Fruit fly (Drosophila melanogaster) whole organism, embryonic: ENCODE results near the gene CtsF.

Experiments
- Asciz ChIP-seq: fragments of 200-800 bp; sonication (Bioruptor generic); optimal IDR thresholded peaks from 2 replicates; lab custom pipeline; 2017; ENCODE audit warnings: missing biosample characterization, mild to moderate bottlenecking, missing genetic modification characterization, missing genetic modification reagents
- CG10147 ChIP-seq: fragments of 200-800 bp; sonication (Bioruptor generic); optimal IDR thresholded peaks from 2 replicates; lab custom pipeline; 2019; ENCODE audit warnings: missing biosample characterization, mild to moderate bottlenecking, missing genetic modification characterization, moderate library complexity
- CG11456 ChIP-seq: fragments of 200-800 bp; sonication (Bioruptor generic); IDR thresholded peaks from 3 replicates; pipeline ENCODE4 v1.3.6; 2022; ENCODE audit warnings: missing biosample characterization, missing genetic modification characterization
- CG11560 ChIP-seq: fragments of 200-800 bp; sonication (Bioruptor generic); IDR thresholded peaks from 3 replicates; pipeline ENCODE4 v1.3.6; 2022; ENCODE audit warnings: missing biosample characterization, missing genetic modification characterization
- CG11696 ChIP-seq: fragments of 200-800 bp; sonication (Bioruptor generic); IDR thresholded peaks from 2 replicates; pipeline ENCODE4 v1.3.6; 2022; ENCODE audit warnings: missing biosample characterization, missing genetic modification characterization
- CG12299 ChIP-seq: fragments of 200-800 bp; sonication (Bioruptor generic); optimal IDR thresholded peaks from 2 replicates; lab custom pipeline; 2018; ENCODE audit warnings: missing biosample characterization, mild to moderate bottlenecking, missing genetic modification characterization
- CG12659 ChIP-seq: fragments of 200-800 bp; sonication (Bioruptor generic); optimal IDR thresholded peaks from 3 replicates; lab custom pipeline; 2017; ENCODE audit warnings: mild to moderate bottlenecking, missing biosample characterization, missing genetic modification reagents, missing genetic modification characterization
- CG15073 ChIP-seq: fragments of 200-800 bp; sonication (Bioruptor generic); optimal IDR thresholded peaks from 2 replicates; lab custom pipeline; 2016; ENCODE audit warnings: missing biosample characterization, missing genetic modification characterization
- CG16779 ChIP-seq: fragments of 200-800 bp; sonication (Bioruptor generic); IDR thresholded peaks from 2 replicates; pipeline ENCODE4 v1.3.6; 2022; ENCODE audit warnings: missing biosample characterization, missing genetic modification characterization
- CG16863 ChIP-seq: fragments of 200-800 bp; sonication (Bioruptor generic); optimal IDR thresholded peaks from 3 replicates; lab custom pipeline; 2016; ENCODE audit warnings: missing biosample characterization, missing genetic modification characterization
- CG1832 ChIP-seq: fragments of 200-800 bp; sonication (Bioruptor generic); optimal IDR thresholded peaks from 2 replicates; lab custom pipeline; 2017; ENCODE audit warnings: missing biosample characterization, mild to moderate bottlenecking, missing genetic modification characterization, inconsistent platforms
- CG2116 ChIP-seq: fragments of 200-800 bp; sonication (Bioruptor generic); optimal IDR thresholded peaks from 3 replicates; lab custom pipeline; 2018; ENCODE audit warnings: missing biosample characterization, mild to moderate bottlenecking, missing genetic modification characterization
- CG2678 ChIP-seq: fragments of 200-800 bp; sonication (Bioruptor generic); optimal IDR thresholded peaks from 3 replicates; lab custom pipeline; 2019; ENCODE audit warnings: missing biosample characterization, mild to moderate bottlenecking, missing genetic modification characterization, moderate library complexity
- CG31224 ChIP-seq: fragments of 200-800 bp; sonication (Bioruptor generic); IDR thresholded peaks from 2 replicates; pipeline ENCODE4 v1.3.6; 2022; ENCODE audit warnings: missing biosample characterization, missing genetic modification characterization
- CG6175 ChIP-seq: fragments of 200-800 bp; sonication (Bioruptor generic); IDR thresholded peaks from 3 replicates; pipeline ENCODE4 v1.3.6; 2022; ENCODE audit warnings: missing biosample characterization, missing genetic modification characterization
- CG8765 ChIP-seq: fragments of 200-800 bp; sonication (Bioruptor generic); IDR thresholded peaks from 2 replicates; pipeline ENCODE4 v1.3.6; 2022; ENCODE audit warnings: missing biosample characterization, missing genetic modification characterization
- CG8944 ChIP-seq: fragments of 200-800 bp; sonication (Bioruptor generic); optimal IDR thresholded peaks from 3 replicates; lab custom pipeline; 2016; ENCODE audit warnings: missing biosample characterization, missing genetic modification characterization
- Deaf1 ChIP-seq: fragments of 200-800 bp; optimal IDR thresholded peaks from 3 replicates; lab custom pipeline; 2019; ENCODE audit warnings: missing biosample characterization, mild to moderate bottlenecking, missing genetic modification characterization, moderate library complexity
- HLH4C ChIP-seq: fragments of 200-800 bp; sonication (Bioruptor generic); IDR thresholded peaks from 3 replicates; pipeline ENCODE4 v1.3.6; 2022; ENCODE audit warnings: missing biosample characterization, missing genetic modification characterization; ENCODE audit not compliant: partially characterized antibody
- HmgD ChIP-seq: fragments of 200-800 bp; sonication (Bioruptor generic); optimal IDR thresholded peaks from 3 replicates; lab custom pipeline; 2016; ENCODE audit warnings: missing biosample characterization, missing genetic modification characterization
- Hr3 ChIP-seq: fragments of 200-800 bp; sonication (Bioruptor generic); optimal IDR thresholded peaks from 3 replicates; lab custom pipeline; 2016; ENCODE audit warnings: missing biosample characterization, missing genetic modification characterization
- Lhr ChIP-seq: fragments of 200-800 bp; sonication (Bioruptor generic); optimal IDR thresholded peaks from 3 replicates; lab custom pipeline; 2017; ENCODE audit warnings: mild to moderate bottlenecking, missing biosample characterization, missing genetic modification reagents, missing genetic modification characterization
- Mad ChIP-seq: fragments of 200-800 bp; sonication (Bioruptor generic); optimal IDR thresholded peaks from 2 replicates; lab custom pipeline; 2016; ENCODE audit warnings: missing biosample characterization, missing genetic modification characterization
- Nf-YC ChIP-seq: fragments of 200-800 bp; optimal IDR thresholded peaks from 3 replicates; lab custom pipeline; 2019; ENCODE audit warnings: missing biosample characterization, mild to moderate bottlenecking, missing genetic modification characterization, moderate library complexity
- Optix ChIP-seq: fragments of 200-800 bp; sonication (Bioruptor generic); IDR thresholded peaks from 3 replicates; pipeline ENCODE4 v1.3.6; 2022; ENCODE audit warnings: missing biosample characterization, missing genetic modification characterization
- Poxn ChIP-seq: fragments of 200-800 bp; sonication (Bioruptor generic); IDR thresholded peaks from 2 replicates; pipeline ENCODE4 v1.3.6; 2022; ENCODE audit warnings: missing biosample characterization, missing genetic modification characterization
- Rfx ChIP-seq: fragments of 200-800 bp; sonication (Bioruptor generic); IDR thresholded peaks from 2 replicates; pipeline ENCODE4 v1.3.6; 2022; ENCODE audit warnings: missing biosample characterization, missing genetic modification characterization
- Trl ChIP-seq, 3 experiments: fragments of >200 bp in 2 of 3; fragments of 200-800 bp in 1 of 3; sonication (Bioruptor generic) in 1 of 3; optimal IDR thresholded peaks; 2 replicates in 1 of 3; 3 replicates in 2 of 3; lab custom pipeline; 2016 to 2017; ENCODE audit warnings: missing biosample characterization in 1 of 3, missing genetic modification characterization in 1 of 3
- Usf ChIP-seq: fragments of 200-800 bp; sonication (Bioruptor generic); optimal IDR thresholded peaks from 2 replicates; lab custom pipeline; 2017; ENCODE audit warnings: missing genotype, missing biosample characterization, missing genetic modification characterization
- ap ChIP-seq: fragments of 200-800 bp; sonication (Bioruptor generic); IDR thresholded peaks from 2 replicates; pipeline ENCODE4 v1.3.6; 2022; ENCODE audit warnings: missing biosample characterization, missing genetic modification characterization
- bab2 ChIP-seq: fragments of 200-800 bp; sonication (Bioruptor generic); optimal IDR thresholded peaks from 2 replicates; lab custom pipeline; 2016; ENCODE audit warnings: missing biosample characterization, missing genetic modification characterization
- bigmax ChIP-seq: fragments of 200-800 bp; sonication (Bioruptor generic); optimal IDR thresholded peaks from 2 replicates; lab custom pipeline; 2018; ENCODE audit warnings: missing biosample characterization, mild to moderate bottlenecking, missing genetic modification characterization
- ci ChIP-seq: fragments of 200-800 bp; sonication (Bioruptor generic); IDR thresholded peaks from 3 replicates; pipeline ENCODE4 v1.3.6; 2022; ENCODE audit warnings: missing biosample characterization, missing genetic modification characterization
- crol ChIP-seq: fragments of 200-800 bp; sonication (Bioruptor generic); IDR thresholded peaks from 2 replicates; pipeline ENCODE4 v1.3.6; 2022; ENCODE audit warnings: missing biosample characterization, missing genetic modification characterization
- gce ChIP-seq: fragments of 200-800 bp; sonication (Bioruptor generic); IDR thresholded peaks from 3 replicates; pipeline ENCODE4 v1.3.6; 2022; ENCODE audit warnings: missing biosample characterization, missing genetic modification characterization
- gcm2 ChIP-seq: fragments of 200-800 bp; sonication (Bioruptor generic); optimal IDR thresholded peaks from 2 replicates; lab custom pipeline; 2016; ENCODE audit warnings: missing biosample characterization, missing genetic modification characterization
- jumu ChIP-seq: fragments of 200-800 bp; sonication (Bioruptor generic); optimal IDR thresholded peaks from 3 replicates; lab custom pipeline; 2016; ENCODE audit warnings: missing biosample characterization, missing genetic modification characterization
- lab ChIP-seq: fragments of 200-800 bp; sonication (Bioruptor generic); optimal IDR thresholded peaks from 3 replicates; lab custom pipeline; 2017; ENCODE audit warnings: missing biosample characterization, missing genetic modification characterization, mild to moderate bottlenecking, moderate library complexity, missing genetic modification reagents
- p53 ChIP-seq: fragments of 200-800 bp; sonication (Bioruptor generic); optimal IDR thresholded peaks from 2 replicates; lab custom pipeline; 2016; ENCODE audit warnings: missing biosample characterization, missing genetic modification characterization
- psq ChIP-seq: fragments of 200-800 bp; sonication (Bioruptor generic); optimal IDR thresholded peaks from 2 replicates; lab custom pipeline; 2017; ENCODE audit warnings: missing biosample characterization, missing genetic modification characterization
- ranshi ChIP-seq: fragments of 200-800 bp; sonication (Bioruptor generic); IDR thresholded peaks from 2 replicates; pipeline ENCODE4 v1.3.6; 2022; ENCODE audit warnings: missing biosample characterization, missing genetic modification characterization
- shn ChIP-seq: fragments of 200-800 bp; sonication (Bioruptor generic); optimal IDR thresholded peaks from 3 replicates; lab custom pipeline; 2016; ENCODE audit warnings: missing biosample characterization, missing genetic modification characterization
- so ChIP-seq: fragments of 200-800 bp; sonication (Bioruptor generic); IDR thresholded peaks from 3 replicates; pipeline ENCODE4 v1.3.6; 2022; ENCODE audit warnings: missing biosample characterization, missing genetic modification characterization
- stc ChIP-seq: fragments of 200-800 bp; sonication (Bioruptor generic); IDR thresholded peaks from 2 replicates; pipeline ENCODE4 v1.3.6; 2022; ENCODE audit warnings: missing biosample characterization, missing genetic modification characterization
- tgo ChIP-seq: fragments of 200-800 bp; sonication (Bioruptor generic); IDR thresholded peaks from 3 replicates; pipeline ENCODE4 v1.3.6; 2022; ENCODE audit warnings: missing biosample characterization, missing genetic modification characterization
- tin ChIP-seq: fragments of 200-800 bp; sonication (Bioruptor generic); optimal IDR thresholded peaks from 3 replicates; lab custom pipeline; 2016; ENCODE audit warnings: missing biosample characterization, missing genetic modification characterization
- ttk ChIP-seq: fragments of 200-800 bp; sonication (Bioruptor generic); IDR thresholded peaks from 2 replicates; pipeline ENCODE4 v2.1.2; 2022; ENCODE audit warnings: missing biosample characterization, missing genetic modification characterization
- wdn ChIP-seq: fragments of 200-800 bp; sonication (Bioruptor generic); IDR thresholded peaks from 2 replicates; pipeline ENCODE4 v1.3.6; 2022; ENCODE audit warnings: missing biosample characterization, missing genetic modification characterization
- z ChIP-seq: fragments of 200-800 bp; sonication (Bioruptor generic); IDR thresholded peaks from 3 replicates; pipeline ENCODE4 v1.3.6; 2022; ENCODE audit warnings: missing biosample characterization, missing genetic modification characterization
- zfh2 ChIP-seq: fragments of 200-800 bp; sonication (Bioruptor generic); optimal IDR thresholded peaks from 2 replicates; lab custom pipeline; 2016; ENCODE audit warnings: missing biosample characterization, missing genetic modification characterization

Gene CtsF

DNA sequence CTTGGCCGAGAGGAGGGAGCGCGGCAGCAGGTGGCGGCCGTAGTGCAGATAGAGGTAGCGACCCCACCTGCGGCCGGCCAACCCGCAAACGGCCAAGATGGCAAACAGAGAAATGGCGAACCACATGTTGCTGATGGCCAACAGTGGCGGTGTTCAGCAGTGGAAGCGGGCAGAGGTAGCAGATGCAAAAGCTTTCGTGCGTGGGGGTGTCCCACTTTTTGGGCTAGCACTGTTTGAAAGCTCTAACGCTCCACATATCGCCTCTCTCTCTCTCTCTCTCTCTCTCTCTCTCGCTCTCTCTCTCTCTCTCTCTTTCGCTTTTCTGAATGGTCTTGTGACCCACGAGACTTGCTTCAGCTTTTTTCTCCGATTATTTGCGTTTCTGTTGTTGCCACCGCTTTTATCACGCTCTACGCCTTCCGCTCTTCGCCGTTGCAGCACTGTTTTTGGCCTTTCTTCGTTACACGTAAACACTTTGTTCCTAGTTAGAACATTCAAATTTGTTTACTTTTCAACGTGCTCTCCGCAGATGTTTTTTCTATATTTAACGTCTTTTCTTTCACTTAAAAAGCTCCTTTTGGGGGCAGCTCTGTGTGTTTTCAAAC lies 31.3 kb upstream of the CtsF start (continued):
- TF ChIP-seq Rfx (GFP tag; lab: Robert Waterston, UW) (peak; percentile 74), stc (GFP tag; lab: Robert Waterston, UW) (0 out of 2 replicates have a peak, but pooled peaks have one; percentile 30), p53 (GFP tag; lab: Kevin White, UChicago) (no peak), ci (GFP tag; lab: Robert Waterston, UW) (peak; percentile 75; the same call in 2 of the 3 replicates), HmgD (GFP tag; lab: Kevin White, UChicago) (peak; percentile 57), gcm2 (GFP tag; lab: Kevin White, UChicago) (peak; percentile 0), tin (no peak), tgo (peak; percentile 28; the same call in 1 of the 3 replicates), Trl (optimal IDR thresholded peaks at IDR 0.05; lab: Kevin White, UChicago) (peak; percentile 88 to 100), Trl (GFP tag; optimal IDR thresholded peaks at IDR 0.05; lab: Kevin White, UChicago) (peak; percentile 62), HLH4C (GFP tag; lab: Robert Waterston, UW) (peak; percentile 44; the same call in 1 of the 3 replicates), ranshi (peak; percentile 34; the same call in 1 of the 2 replicates), CG8765 (peak; percentile 50; the same call in 1 of the 2 replicates), z (GFP tag; lab: Robert Waterston, UW) (no peak), Asciz (GFP tag; lab: Kevin White, UChicago) (no peak), Poxn (no peak), Deaf1 (no peak), psq (GFP tag; lab: Kevin White, UChicago) (peak; percentile 84), CG16863 (GFP tag; lab: Kevin White, UChicago) (no peak), CG31224 (GFP tag; lab: Robert Waterston, UW) (peak; percentile 40; the same call in 1 of the 2 replicates), lab (GFP tag; lab: Kevin White, UChicago) (peak; percentile 52), CG11560 (tag; lab: Robert Waterston, UW) (no peak), wdn (GFP tag; lab: Robert Waterston, UW) (0 out of 2 replicates have a peak, but pooled peaks have one; percentile 34), CG1832 (GFP tag; lab: Kevin White, UChicago) (peak; percentile 70), jumu (GFP tag; lab: Kevin White, UChicago) (peak; percentile 23), ap (0 out of 2 replicates have a peak, but pooled peaks have one; percentile 3), Nf-YC (tag; lab: Kevin White, UChicago) (no peak), bigmax (GFP tag; lab: Kevin White, UChicago) (peak; percentile 0), so (GFP tag; lab: Robert Waterston, UW) (peak; percentile 33; the same call in 1 of the 3 replicates), Mad (GFP tag; lab: Kevin White, UChicago) (peak; percentile 18), CG2116 (GFP tag; lab: Kevin White, UChicago) (no peak), crol (GFP tag; lab: Robert Waterston, UW) (peak; percentile 57; the same call in 1 of the 2 replicates), CG10147 (GFP tag; lab: Kevin White, UChicago) (no peak), Optix (0 out of 3 replicates have a peak, but pooled peaks have one; percentile 25), CG2678 (tag; lab: Kevin White, UChicago) (no peak), Lhr (no peak), CG15073 (peak; percentile 99), gce (GFP tag; lab: Robert Waterston, UW) (peak; percentile 49; the same call in 1 of the 3 replicates), shn (GFP tag; lab: Kevin White, UChicago) (peak; percentile 32), ttk (GFP tag; lab: Robert Waterston, UW) (0 out of 2 replicates have a peak, but pooled peaks have one; percentile 17), zfh2 (GFP tag; lab: Kevin White, UChicago) (peak; percentile 12), CG11456 (GFP tag; lab: Robert Waterston, UW) (peak; percentile 77), CG11696 (0 out of 2 replicates have a peak, but pooled peaks have one; percentile 15), bab2 (GFP tag; lab: Kevin White, UChicago) (no peak), Hr3 (GFP tag; lab: Kevin White, UChicago) (no peak), CG12659 (GFP tag; lab: Kevin White, UChicago) (no peak), CG6175 (0 out of 3 replicates have a peak, but pooled peaks have one; percentile 20), CG16779 (peak; percentile 42; the same call in 1 of the 2 replicates), CG12299 (tag; lab: Kevin White, UChicago) (no peak), Usf (GFP tag; lab: Kevin White, UChicago) (no peak), CG8944 (peak; percentile 8)
